Fruit fly (Drosophila melanogaster) whole organism, pupa: ENCODE data around the gene CG9555.

Source experiments
- CG10348 ChIP-seq: fragments of 200-800 bp; sonication (Bioruptor generic); IDR thresholded peaks from 2 replicates; pipeline ENCODE4 v1.3.6; 2022; ENCODE audit warnings: missing biosample characterization, missing genetic modification characterization
- CG12605 ChIP-seq: fragments of 200-800 bp; sonication (Bioruptor generic); IDR thresholded peaks from 2 replicates; pipeline ENCODE4 v1.3.6; 2022; ENCODE audit warnings: missing biosample characterization, missing genetic modification characterization
- CG15710 ChIP-seq: fragments of 200-800 bp; sonication (Bioruptor generic); optimal IDR thresholded peaks from 2 replicates; lab custom pipeline; 2018; ENCODE audit warnings: missing biosample characterization, mild to moderate bottlenecking, missing genetic modification characterization, moderate library complexity
- CG32121 ChIP-seq: fragments of 200-800 bp; sonication (Bioruptor generic); IDR thresholded peaks from 2 replicates; pipeline ENCODE4 v1.3.6; 2022; ENCODE audit warnings: missing biosample characterization, missing genetic modification characterization
- CG4496 ChIP-seq: fragments of 200-800 bp; sonication (Bioruptor generic); IDR thresholded peaks from 3 replicates; pipeline ENCODE4 v1.3.6; 2022; ENCODE audit warnings: missing biosample characterization, missing genetic modification characterization
- CG8301 ChIP-seq: fragments of 200-800 bp; sonication (Bioruptor generic); optimal IDR thresholded peaks from 2 replicates; lab custom pipeline; 2018; ENCODE audit warnings: missing biosample characterization, mild to moderate bottlenecking, missing genetic modification characterization
- D1 ChIP-seq: fragments of 200-800 bp; sonication (Bioruptor generic); optimal IDR thresholded peaks from 2 replicates; lab custom pipeline; 2018; ENCODE audit warnings: missing biosample characterization, mild to moderate bottlenecking, missing genetic modification characterization, moderate library complexity
- EcR ChIP-seq: fragments of 200-800 bp; sonication (Bioruptor generic); optimal IDR thresholded peaks from 3 replicates; lab custom pipeline; 2019; ENCODE audit warnings: missing biosample characterization, missing genetic modification characterization, mild to moderate bottlenecking, moderate library complexity, missing genetic modification reagents
- Pif1A ChIP-seq: fragments of 200-800 bp; sonication (Bioruptor generic); optimal IDR thresholded peaks from 3 replicates; lab custom pipeline; 2016; ENCODE audit warnings: missing biosample characterization, missing genetic modification characterization
- gl ChIP-seq: fragments of 200-800 bp; sonication (Bioruptor generic); optimal IDR thresholded peaks from 2 replicates; lab custom pipeline; 2018; ENCODE audit warnings: missing biosample characterization, mild to moderate bottlenecking, missing genetic modification characterization
- rn ChIP-seq: fragments of 200-800 bp; sonication (Bioruptor generic); IDR thresholded peaks from 2 replicates; pipeline ENCODE4 v1.3.6; 2022; ENCODE audit warnings: missing biosample characterization, missing genetic modification characterization

dm6 chr2L:8989037-8989591, 2.4 kb upstream of the CG9555 start, which contains the start of gene rost:
- TF ChIP-seq CG32121 (GFP tag; lab: Robert Waterston, UW) (no peak), gl (tag; lab: Kevin White, UChicago) (no peak), CG8301 (tag; lab: Kevin White, UChicago) (no peak), D1 (no peak), CG12605 (GFP tag; lab: Robert Waterston, UW) (no peak), CG4496 (GFP tag; lab: Robert Waterston, UW) (peak; percentile 38; the same call in 1 of the 3 replicates), EcR (GFP tag; lab: Kevin White, UChicago) (peak; percentile 72), Pif1A (GFP tag; lab: Kevin White, UChicago) (peak; percentile 7), CG15710 (tag; lab: Kevin White, UChicago) (peak; percentile 26), rn (GFP tag; lab: Robert Waterston, UW) (no peak), CG10348 (GFP tag; lab: Robert Waterston, UW) (no peak)
